Worm (Caenorhabditis elegans): Measurements from ENCODE around the gene sod-5.

The sod-5 gene

ce11 chrII:4467869-4468268 is 50.4 kb downstream of the sod-5 start, which contains the start of gene W06B4.2:
W06B4.2 (plus strand) TSS chrII:4468169.
- TF ChIP-seq nhr-80 (tag; optimal IDR thresholded peaks at IDR 0.05): no peak
- no peak for TF ChIP-seq ama-1 (optimal IDR thresholded peaks at IDR 0.05)
- TF ChIP-seq ama-1 (GFP tag; optimal IDR thresholded peaks at IDR 0.05): no peak
- no peak for TF ChIP-seq Y56A3A.18 (GFP tag; IDR thresholded peaks at IDR 0.05)
- TF ChIP-seq B0019.2 (GFP tag; conservative IDR thresholded peaks at IDR 0.05): no peak
- no peak for TF ChIP-seq lsy-27 (tag; optimal IDR thresholded peaks at IDR 0.05; ENCODE audit: borderline replicate concordance, insufficient read depth)
- TF ChIP-seq K11D2.4 (GFP tag; IDR thresholded peaks at IDR 0.05): no peak
- TF ChIP-seq T26A5.8 (tag; optimal IDR thresholded peaks at IDR 0.05): no peak
- TF ChIP-seq mel-28 (tag; optimal IDR thresholded peaks at IDR 0.05; ENCODE audit: borderline replicate concordance): no peak
- no peak for TF ChIP-seq nfya-1 (tag; optimal IDR thresholded peaks at IDR 0.05; ENCODE audit: borderline replicate concordance, insufficient read depth)
- TF ChIP-seq tlf-1 (GFP tag; optimal IDR thresholded peaks at IDR 0.05): no peak
- TF ChIP-seq unc-130 (GFP tag; optimal IDR thresholded peaks at IDR 0.05): no peak
- no peak for TF ChIP-seq ceh-40 (GFP tag; IDR thresholded peaks at IDR 0.05)
- no peak for TF ChIP-seq rcor-1 (GFP tag; IDR thresholded peaks at IDR 0.05)
- TF ChIP-seq lin-35 (GFP tag; optimal IDR thresholded peaks at IDR 0.05): no peak
- no peak for TF ChIP-seq nhr-90 (tag; optimal IDR thresholded peaks at IDR 0.05)
- TF ChIP-seq snpc-4 (GFP tag; optimal IDR thresholded peaks at IDR 0.05): no peak
- no peak for TF ChIP-seq snpc-4 (tag; optimal IDR thresholded peaks at IDR 0.05)
